Worm (Caenorhabditis elegans) whole organism, late embryonic: ENCODE results near the gene F54C9.14.

ENCODE experiments used
- C38D4.7 ChIP-seq: fragments of 200-800 bp; sonication (Bioruptor generic); optimal IDR thresholded peaks from 2 replicates; lab custom pipeline; 2018; ENCODE audit warnings: mild to moderate bottlenecking, missing genetic modification characterization, moderate library complexity, missing compliant biosample characterization
- F13H6.1 ChIP-seq: sonication (generic microtip); optimal IDR thresholded peaks from 2 replicates; lab custom pipeline; 2016; ENCODE audit warnings: missing genetic modification characterization, missing compliant biosample characterization
- K09A11.1 ChIP-seq: sonication (generic microtip); optimal IDR thresholded peaks from 2 replicates; lab custom pipeline; 2017; ENCODE audit warnings: antibody characterized with exemption, mild to moderate bottlenecking, missing genetic modification characterization, missing compliant biosample characterization; ENCODE audit not compliant: insufficient read depth
- T23F11.4 ChIP-seq: fragments of 200-800 bp; sonication (Bioruptor generic); optimal IDR thresholded peaks from 2 replicates; lab custom pipeline; 2018; ENCODE audit warnings: mild to moderate bottlenecking, missing genetic modification characterization, missing compliant biosample characterization
- Y22D7AL.16 ChIP-seq: sonication (generic microtip); optimal IDR thresholded peaks from 2 replicates; lab custom pipeline; 2016; ENCODE audit warnings: missing genetic modification characterization, missing compliant biosample characterization
- ceh-18 ChIP-seq: sonication (generic microtip); optimal IDR thresholded peaks from 2 replicates; lab custom pipeline; 2016; ENCODE audit warnings: missing genetic modification characterization, missing compliant biosample characterization
- ceh-19 ChIP-seq: fragments of 200-800 bp; sonication (Bioruptor generic); optimal IDR thresholded peaks from 2 replicates; lab custom pipeline; 2018; ENCODE audit warnings: mild to moderate bottlenecking, missing genetic modification characterization, missing compliant biosample characterization
- ceh-2 ChIP-seq: sonication (generic microtip); optimal IDR thresholded peaks from 2 replicates; lab custom pipeline; 2016; ENCODE audit warnings: missing genotype, missing genetic modification characterization, missing compliant biosample characterization
- ceh-31 ChIP-seq: sonication (generic microtip); optimal IDR thresholded peaks from 2 replicates; lab custom pipeline; 2016; ENCODE audit warnings: missing genetic modification characterization, missing compliant biosample characterization
- ceh-34 ChIP-seq: sonication (generic microtip); optimal IDR thresholded peaks from 2 replicates; lab custom pipeline; 2016; ENCODE audit warnings: mild to moderate bottlenecking, missing genetic modification characterization, missing compliant biosample characterization
- ceh-45 ChIP-seq: fragments of 200-800 bp; sonication (Bioruptor generic); IDR thresholded peaks from 2 replicates; pipeline ENCODE4 v1.3.6; 2022; ENCODE audit warnings: missing genetic modification reagents, missing genetic modification characterization, missing compliant biosample characterization
- ceh-48 ChIP-seq: sonication (generic microtip); optimal IDR thresholded peaks from 2 replicates; lab custom pipeline; 2016; ENCODE audit warnings: missing genetic modification characterization, inconsistent platforms, missing compliant biosample characterization
- che-1 ChIP-seq: sonication (generic microtip); optimal IDR thresholded peaks from 2 replicates; lab custom pipeline; 2016; ENCODE audit warnings: mild to moderate bottlenecking, missing genetic modification characterization, missing compliant biosample characterization
- dmd-4 ChIP-seq: sonication (generic microtip); optimal IDR thresholded peaks from 2 replicates; lab custom pipeline; 2016; ENCODE audit warnings: borderline replicate concordance, missing genetic modification characterization, missing compliant biosample characterization
- elt-4 ChIP-seq: sonication (generic microtip); optimal IDR thresholded peaks from 2 replicates; lab custom pipeline; 2016; ENCODE audit warnings: missing genetic modification characterization, missing compliant biosample characterization
- ets-4 ChIP-seq: sonication (generic microtip); optimal IDR thresholded peaks from 2 replicates; lab custom pipeline; 2016; ENCODE audit warnings: missing genetic modification characterization, missing compliant biosample characterization
- eyg-1 ChIP-seq: sonication (generic microtip); optimal IDR thresholded peaks from 2 replicates; lab custom pipeline; 2016; ENCODE audit warnings: missing genotype, missing genetic modification characterization, missing compliant biosample characterization
- fax-1 ChIP-seq: sonication (generic microtip); optimal IDR thresholded peaks from 2 replicates; lab custom pipeline; 2016; ENCODE audit warnings: missing genotype, missing genetic modification characterization, missing compliant biosample characterization
- gmeb-2 ChIP-seq: sonication (generic microtip); optimal IDR thresholded peaks from 2 replicates; lab custom pipeline; 2016; ENCODE audit warnings: missing genetic modification characterization, inconsistent platforms, missing compliant biosample characterization
- hlh-13 ChIP-seq: fragments of 200-800 bp; sonication (Bioruptor generic); optimal IDR thresholded peaks from 2 replicates; lab custom pipeline; 2018; ENCODE audit warnings: mild to moderate bottlenecking, missing genetic modification characterization, missing compliant biosample characterization
- hlh-30 ChIP-seq: sonication (generic microtip); optimal IDR thresholded peaks from 2 replicates; lab custom pipeline; 2017; ENCODE audit warnings: antibody characterized with exemption, missing genetic modification characterization, missing compliant biosample characterization; ENCODE audit not compliant: insufficient read depth
- lin-11 ChIP-seq: fragments of 200-800 bp; sonication (Bioruptor generic); optimal IDR thresholded peaks from 2 replicates; lab custom pipeline; 2018; ENCODE audit warnings: mild to moderate bottlenecking, missing genetic modification characterization, missing compliant biosample characterization
- mec-3 ChIP-seq: sonication (generic microtip); optimal IDR thresholded peaks from 2 replicates; lab custom pipeline; 2016; ENCODE audit warnings: borderline replicate concordance, missing genetic modification characterization, missing compliant biosample characterization
- nhr-232 ChIP-seq: sonication (generic microtip); optimal IDR thresholded peaks from 2 replicates; lab custom pipeline; 2016; ENCODE audit warnings: missing genetic modification characterization, missing compliant biosample characterization
- npax-4 ChIP-seq: sonication (generic microtip); optimal IDR thresholded peaks from 2 replicates; lab custom pipeline; 2016; ENCODE audit warnings: missing genetic modification characterization, missing compliant biosample characterization
- odd-2 ChIP-seq: sonication (generic microtip); optimal IDR thresholded peaks from 2 replicates; lab custom pipeline; 2017; ENCODE audit warnings: antibody characterized with exemption, mild to moderate bottlenecking, missing genetic modification characterization, missing compliant biosample characterization
- pha-2 ChIP-seq: sonication (generic microtip); optimal IDR thresholded peaks from 2 replicates; lab custom pipeline; 2017; ENCODE audit warnings: mild to moderate bottlenecking, missing genetic modification characterization, missing compliant biosample characterization
- syd-9 ChIP-seq: sonication (generic microtip); optimal IDR thresholded peaks from 2 replicates; lab custom pipeline; 2016; ENCODE audit warnings: mild to moderate bottlenecking, missing genetic modification characterization, moderate library complexity, missing compliant biosample characterization
- unc-3 ChIP-seq, 2 experiments: fragments of 200-800 bp in 1 of 2; sonication (Bioruptor generic) in 1 of 2; sonication (generic microtip) in 1 of 2; conservative IDR thresholded peaks in 1 of 2; optimal IDR thresholded peaks in 1 of 2; 2 replicates each; pipeline versions ENCODE4 v1.3.6 to Lab custom; 2016 to 2022; ENCODE audit warnings: missing compliant biosample characterization in 2 of 2, missing genetic modification characterization in 2 of 2, missing genetic modification reagents in 1 of 2
- unc-42 ChIP-seq: sonication (generic microtip); optimal IDR thresholded peaks from 2 replicates; lab custom pipeline; 2016; ENCODE audit warnings: missing genotype, missing genetic modification characterization, missing compliant biosample characterization
- unc-55 ChIP-seq: sonication (generic microtip); optimal IDR thresholded peaks from 2 replicates; lab custom pipeline; 2017; ENCODE audit warnings: missing biosample characterization, missing genetic modification reagents, missing genetic modification characterization

F54C9.14 gene

ce11 chrII:8590684-8591083 lies 28.6 kb downstream of the F54C9.14 start, which contains the start of gene aptf-4:
aptf-4 (plus strand) TSS chrII:8590984.
- TF ChIP-seq dmd-4 (no peak), pha-2 (tag; lab: Kevin White, UChicago) (no peak), nhr-232 (no peak), unc-42 (no peak), ceh-31 (tag; lab: Kevin White, UChicago) (no peak), fax-1 (tag; lab: Kevin White, UChicago) (no peak)

DNA sequence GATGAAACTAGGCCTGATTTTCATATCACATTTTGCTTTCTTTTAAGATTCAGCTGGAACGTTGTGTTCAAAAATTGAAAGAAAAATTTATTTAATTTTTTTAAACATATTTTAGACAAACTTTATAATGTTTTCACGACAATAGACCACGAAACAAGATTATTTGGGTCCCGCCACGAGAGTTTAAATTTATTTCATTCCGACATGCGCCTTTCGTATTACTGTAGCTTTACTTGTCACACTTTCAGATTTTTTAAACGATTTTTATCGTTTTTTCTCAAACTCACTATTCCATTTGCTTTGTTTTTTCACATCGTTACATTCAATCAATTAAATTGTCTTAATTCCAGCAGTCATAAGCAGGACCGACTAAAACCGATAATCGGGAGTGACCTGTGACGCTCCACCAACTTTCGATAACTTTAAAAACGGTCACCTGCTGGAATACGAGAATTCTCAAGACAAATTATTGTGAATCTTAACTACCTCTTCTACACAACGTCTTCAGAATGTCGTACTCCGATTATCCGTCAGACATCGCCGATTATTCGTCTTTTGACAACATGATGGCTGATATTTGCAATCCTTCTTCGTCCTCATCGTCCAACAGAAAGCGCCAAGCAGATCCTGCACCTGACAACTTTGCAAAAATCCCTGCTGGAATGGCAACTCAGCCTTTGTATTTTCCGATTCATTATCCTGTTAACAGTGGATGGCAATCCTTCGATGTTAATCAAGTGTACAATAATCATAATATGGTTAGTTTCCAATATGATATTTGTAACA lies 31.9 kb downstream of the F54C9.14 start, which contains the start of gene aptf-3:
Gene aptf-3 (plus strand): TSS at position 351 of the 786 bp plus-strand sequence.
- TF ChIP-seq gmeb-2 (tag; lab: Kevin White, UChicago) (no peak), hlh-13 (GFP tag; lab: Kevin White, UChicago) (no peak), ceh-48 (tag; lab: Kevin White, UChicago) (no peak), unc-3 (GFP tag; conservative IDR thresholded peaks at IDR 0.05; lab: Robert Waterston, UW) (no peak), unc-3 (tag; optimal IDR thresholded peaks at IDR 0.05; lab: Kevin White, UChicago) (no peak), K09A11.1 (tag; lab: Kevin White, UChicago) (no peak), F13H6.1 (tag; lab: Kevin White, UChicago) (no peak), che-1 (no peak), hlh-30 (tag; lab: Kevin White, UChicago) (no peak)

ce11 chrII:8599214-8599613 lies 37.1 kb downstream of the F54C9.14 start, which contains the start of gene F28C6.5:
F28C6.5 (plus strand) TSS chrII:8599514.
- no peak for TF ChIP-seq syd-9 (tag; lab: Kevin White, UChicago)
- TF ChIP-seq ceh-34: no peak
- TF ChIP-seq ceh-19 (GFP tag; lab: Kevin White, UChicago): no peak
- TF ChIP-seq unc-42: no peak
- TF ChIP-seq mec-3 (tag; lab: Kevin White, UChicago): no peak
- TF ChIP-seq odd-2 (tag; lab: Kevin White, UChicago): no peak
- TF ChIP-seq nhr-232: no peak
- no peak for TF ChIP-seq ceh-31 (tag; lab: Kevin White, UChicago)
- TF ChIP-seq ceh-45: no peak
- TF ChIP-seq unc-3 (GFP tag; conservative IDR thresholded peaks at IDR 0.05; lab: Robert Waterston, UW): no peak
- no peak for TF ChIP-seq unc-3 (tag; optimal IDR thresholded peaks at IDR 0.05; lab: Kevin White, UChicago)
- TF ChIP-seq elt-4: no peak

DNA sequence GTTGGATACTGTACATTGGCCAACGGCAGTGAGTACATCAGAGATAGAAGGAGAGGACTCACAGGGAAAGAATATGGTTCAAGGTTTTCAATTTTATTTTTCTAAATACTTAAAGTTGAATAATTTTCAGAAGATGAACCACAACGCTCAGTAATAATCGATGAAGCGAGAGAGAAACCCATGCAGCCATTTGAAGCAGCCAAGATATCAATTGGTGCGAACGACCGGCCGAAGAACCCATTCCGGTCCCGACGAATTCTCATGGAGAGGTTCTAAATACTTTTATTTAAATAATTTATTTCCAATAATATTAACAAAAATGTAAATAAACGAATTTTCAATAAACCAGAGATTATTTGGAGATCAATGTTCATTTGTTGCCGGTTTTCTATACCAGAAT lies 38.1 kb downstream of the F54C9.14 start, which contains the start of gene pigg-1:
Gene pigg-1 (minus strand): TSS at position 101 of the 400 bp plus-strand sequence.
- TF ChIP-seq K09A11.1 (tag; lab: Kevin White, UChicago) (no peak), C38D4.7 (GFP tag; lab: Kevin White, UChicago) (no peak), Y22D7AL.16 (no peak), ets-4 (tag; lab: Kevin White, UChicago) (no peak), ceh-18 (tag; lab: Kevin White, UChicago) (no peak), nhr-232 (no peak), F13H6.1 (tag; lab: Kevin White, UChicago) (no peak), unc-55 (GFP tag; lab: Kevin White, UChicago) (no peak), T23F11.4 (GFP tag; lab: Kevin White, UChicago) (no peak), npax-4 (no peak), eyg-1 (tag; lab: Kevin White, UChicago) (no peak), lin-11 (tag; lab: Kevin White, UChicago) (no peak), ceh-2 (tag; lab: Kevin White, UChicago) (no peak)
- TF ChIP-seq, all 69 proteins: peak for 0
